Fruit fly (Drosophila melanogaster): ENCODE data around the gene CG31517.

CG31517 gene

dm6 chr3R:13934618-13935017 is 13.6 kb upstream of the CG31517 start (continued):
- no peak for TF ChIP-seq Eip93F (GFP tag; optimal IDR thresholded peaks at IDR 0.05)
- TF ChIP-seq eg (GFP tag; IDR thresholded peaks at IDR 0.05) = no peak
- TF ChIP-seq CG4318 (GFP tag; optimal IDR thresholded peaks at IDR 0.05) = no peak
- peak; percentile 72 for TF ChIP-seq Sox102F (GFP tag; optimal IDR thresholded peaks at IDR 0.05)
- peak; percentile 57 for TF ChIP-seq Hr39 (GFP tag; optimal IDR thresholded peaks at IDR 0.05)
- TF ChIP-seq CG7368 (GFP tag; optimal IDR thresholded peaks at IDR 0.05) = no peak
- no peak for TF ChIP-seq Gug (GFP tag; IDR thresholded peaks at IDR 0.05)
- TF ChIP-seq Eip78C (GFP tag) = peak; percentile 95
- peak; percentile 24 for TF ChIP-seq Sox15 (GFP tag; optimal IDR thresholded peaks at IDR 0.05)
- peak; percentile 70 for TF ChIP-seq achi (GFP tag; optimal IDR thresholded peaks at IDR 0.05)
- TF ChIP-seq svp (GFP tag) = peak; percentile 89
- peak; percentile 46; the same call in 2 of the 3 replicates for TF ChIP-seq CG8119 (GFP tag; IDR thresholded peaks at IDR 0.05)
- TF ChIP-seq fd59A (GFP tag; optimal IDR thresholded peaks at IDR 0.05) = peak; percentile 24
- TF ChIP-seq fkh (GFP tag; optimal IDR thresholded peaks at IDR 0.05) = no peak
- no peak for TF ChIP-seq CG11762 (GFP tag; optimal IDR thresholded peaks at IDR 0.05; ENCODE audit: insufficient read depth)
- TF ChIP-seq CG6276 (GFP tag; optimal IDR thresholded peaks at IDR 0.05) = no peak
- TF ChIP-seq CG16779 (tag; optimal IDR thresholded peaks at IDR 0.05) = no peak
- 0 out of 3 replicates have a peak, but pooled peaks have one; percentile 30 for TF ChIP-seq CG6163 (GFP tag; IDR thresholded peaks at IDR 0.05)
- TF ChIP-seq OdsH (GFP tag; optimal IDR thresholded peaks at IDR 0.05) = peak; percentile 66
- peak in 1 of 2 experiments; percentile 54 for TF ChIP-seq ss (GFP tag; optimal IDR thresholded peaks at IDR 0.05)
- TF ChIP-seq CG6792 (GFP tag; optimal IDR thresholded peaks at IDR 0.05) = peak; percentile 63
- no peak for TF ChIP-seq dac (GFP tag; optimal IDR thresholded peaks at IDR 0.05)
- peak; percentile 69 for TF ChIP-seq Smox (GFP tag; optimal IDR thresholded peaks at IDR 0.05)
- TF ChIP-seq Eip75B (GFP tag; optimal IDR thresholded peaks at IDR 0.05) = no peak
- TF ChIP-seq lz (GFP tag; optimal IDR thresholded peaks at IDR 0.05) = peak; percentile 67
- peak; percentile 34 for TF ChIP-seq Hr4 (GFP tag; optimal IDR thresholded peaks at IDR 0.05)
- TF ChIP-seq CG15336 (GFP tag; IDR thresholded peaks at IDR 0.05) = no peak
- peak; percentile 54 for TF ChIP-seq Sox14 (GFP tag; optimal IDR thresholded peaks at IDR 0.05)
- TF ChIP-seq CG6808 (GFP tag; optimal IDR thresholded peaks at IDR 0.05) = peak; percentile 26

dm6 chr3R:13936309-13936708 is 11.9 kb upstream of the CG31517 start:
- TF ChIP-seq CG4318 (GFP tag; optimal IDR thresholded peaks at IDR 0.05) = no peak
- TF ChIP-seq CG11902 (GFP tag; optimal IDR thresholded peaks at IDR 0.05) = no peak
- no peak for TF ChIP-seq Lpt (GFP tag; optimal IDR thresholded peaks at IDR 0.05)
- no peak for TF ChIP-seq CG3919 (GFP tag; optimal IDR thresholded peaks at IDR 0.05)
- TF ChIP-seq CG8632 (GFP tag; optimal IDR thresholded peaks at IDR 0.05) = no peak
- no peak for TF ChIP-seq ss (GFP tag; optimal IDR thresholded peaks at IDR 0.05)
- TF ChIP-seq spab (GFP tag; optimal IDR thresholded peaks at IDR 0.05) = no peak
- no peak for TF ChIP-seq CG10669 (GFP tag; optimal IDR thresholded peaks at IDR 0.05)
- TF ChIP-seq CG11294 (GFP tag; IDR thresholded peaks at IDR 0.05) = no peak
- no peak for TF ChIP-seq CG10631 (GFP tag; optimal IDR thresholded peaks at IDR 0.05)
- TF ChIP-seq svp (GFP tag) = no peak
- TF ChIP-seq CG31627 (GFP tag; optimal IDR thresholded peaks at IDR 0.05) = no peak
- no peak for TF ChIP-seq CG32006 (GFP tag; optimal IDR thresholded peaks at IDR 0.05)
- TF ChIP-seq Blimp-1 (GFP tag; optimal IDR thresholded peaks at IDR 0.05) = no peak

Measured in whole organism, prepupa.